Worm (Caenorhabditis elegans) whole organism, midembryonic: ENCODE measurements around the gene sod-4.

ENCODE experiments used
- cog-1 ChIP-seq: sonication (generic microtip); optimal IDR thresholded peaks from 2 replicates; lab custom pipeline; 2016; ENCODE audit warnings: missing genetic modification characterization, missing compliant biosample characterization
- flt-1 ChIP-seq: fragments of 200-800 bp; sonication (Bioruptor generic); IDR thresholded peaks from 2 replicates; pipeline ENCODE4 v1.3.6; 2022; ENCODE audit warnings: missing genetic modification characterization, missing compliant biosample characterization
- ref-1 ChIP-seq: fragments of 200-800 bp; sonication (Bioruptor generic); conservative IDR thresholded peaks from 2 replicates; pipeline ENCODE4 v1.3.6; 2022; ENCODE audit warnings: missing genetic modification reagents, missing genetic modification characterization, missing compliant biosample characterization
- tab-1 ChIP-seq: fragments of 200-800 bp; sonication (Bioruptor generic); IDR thresholded peaks from 2 replicates; pipeline ENCODE4 v1.3.6; 2022; ENCODE audit warnings: missing genetic modification characterization, missing compliant biosample characterization
- ztf-23 ChIP-seq: fragments of 200-800 bp; sonication (Bioruptor generic); IDR thresholded peaks from 2 replicates; pipeline ENCODE4 v1.3.6; 2022; ENCODE audit warnings: missing genetic modification reagents, missing genetic modification characterization, missing compliant biosample characterization
- ztf-29 ChIP-seq: fragments of 200-800 bp; sonication (Bioruptor generic); IDR thresholded peaks from 2 replicates; pipeline ENCODE4 v1.3.6; 2022; ENCODE audit warnings: missing genetic modification reagents, missing genetic modification characterization, missing compliant biosample characterization

- TF ChIP-seq ref-1: no peak
- TF ChIP-seq tab-1 (GFP tag; lab: Robert Waterston, UW): no peak
- no peak for TF ChIP-seq flt-1 (GFP tag; lab: Robert Waterston, UW)
- no peak for TF ChIP-seq ztf-23 (GFP tag; lab: Robert Waterston, UW)
- no peak for TF ChIP-seq cog-1
- no peak for TF ChIP-seq ztf-29 (GFP tag; lab: Robert Waterston, UW)
These were observed 38.0 kb downstream of the sod-4 start for ce11 chrIII:9461894-9462784.
